Fruit fly (Drosophila melanogaster) whole organism, prepupa: ENCODE results near the gene CG15286.

Experiments used
- CG11902 ChIP-seq: fragments of 200-800 bp; sonication (Bioruptor generic); optimal IDR thresholded peaks from 3 replicates; lab custom pipeline; 2016; ENCODE audit warnings: missing biosample characterization, missing genetic modification characterization
- CG31627 ChIP-seq: fragments of 200-800 bp; sonication (Bioruptor generic); optimal IDR thresholded peaks from 3 replicates; lab custom pipeline; 2016; ENCODE audit warnings: missing biosample characterization, missing genetic modification characterization
- CG32006 ChIP-seq: fragments of 200-800 bp; sonication (Bioruptor generic); optimal IDR thresholded peaks from 3 replicates; lab custom pipeline; 2017; ENCODE audit warnings: missing biosample characterization, mild to moderate bottlenecking, missing genetic modification characterization
- Eip75B ChIP-seq: fragments of 200-800 bp; sonication (Bioruptor generic); optimal IDR thresholded peaks from 3 replicates; lab custom pipeline; 2016; ENCODE audit warnings: missing biosample characterization, missing genetic modification characterization
- Eip78C ChIP-seq: fragments of 200-800 bp; sonication (Bioruptor generic); peaks from one replicate; lab custom pipeline; 2016; ENCODE audit warnings: missing biosample characterization, missing genetic modification characterization
- Gug ChIP-seq: fragments of 200-800 bp; sonication (Bioruptor generic); IDR thresholded peaks from 2 replicates; pipeline ENCODE4 v1.3.6; 2022; ENCODE audit warnings: missing biosample characterization, missing genetic modification characterization
- Met ChIP-seq: fragments of 200-800 bp; sonication (Bioruptor generic); optimal IDR thresholded peaks from 3 replicates; lab custom pipeline; 2016; ENCODE audit warnings: missing biosample characterization, missing genetic modification characterization
- achi ChIP-seq: fragments of 200-800 bp; sonication (Bioruptor generic); optimal IDR thresholded peaks from 3 replicates; lab custom pipeline; 2016; ENCODE audit warnings: missing biosample characterization, missing genetic modification characterization
- acj6 ChIP-seq: fragments of 200-800 bp; sonication (Bioruptor generic); optimal IDR thresholded peaks from 3 replicates; lab custom pipeline; 2016; ENCODE audit warnings: missing biosample characterization, missing genetic modification characterization
- fd59A ChIP-seq: fragments of 200-800 bp; sonication (Bioruptor generic); optimal IDR thresholded peaks from 2 replicates; lab custom pipeline; 2017; ENCODE audit warnings: missing biosample characterization, mild to moderate bottlenecking, missing genetic modification characterization, missing genetic modification reagents
- lz ChIP-seq: fragments of 200-800 bp; sonication (Bioruptor generic); optimal IDR thresholded peaks from 3 replicates; lab custom pipeline; 2016; ENCODE audit warnings: missing biosample characterization, missing genetic modification characterization

- no peak for TF ChIP-seq CG32006 (GFP tag; lab: Kevin White, UChicago)
- no peak for TF ChIP-seq Gug (GFP tag; lab: Robert Waterston, UW)
- TF ChIP-seq lz = no peak
- TF ChIP-seq CG11902 = no peak
- no peak for TF ChIP-seq fd59A (GFP tag; lab: Kevin White, UChicago)
- TF ChIP-seq Met = no peak
- TF ChIP-seq Eip75B (GFP tag; lab: Kevin White, UChicago) = no peak
- no peak for TF ChIP-seq CG31627
- no peak for TF ChIP-seq Eip78C (GFP tag; lab: Kevin White, UChicago)
- no peak for TF ChIP-seq achi (GFP tag; lab: Kevin White, UChicago)
- no peak for TF ChIP-seq acj6 (GFP tag; lab: Kevin White, UChicago)
These were observed 13.5 kb downstream of the CG15286 start, which contains the start of gene CG43052 for dm6 chr2L:14351441-14352127.
